Worm (Caenorhabditis elegans) whole organism, L1 larva: Measurements from ENCODE around the gene srg-4.
A peak's percentile ranks its signal among the peaks of the same experiment; 100 is the strongest.

Source experiments
- C16A3.4 ChIP-seq: fragments of 150-350 bp; optimal IDR thresholded peaks from 2 replicates; lab custom pipeline; 2014; ENCODE audit warnings: missing biosample characterization, missing genetic modification characterization
- C34B4.2 ChIP-seq: sonication (generic microtip); optimal IDR thresholded peaks from 2 replicates; lab custom pipeline; 2017; ENCODE audit warnings: mild to moderate bottlenecking, missing genetic modification characterization, missing compliant biosample characterization
- aha-1 ChIP-seq: fragments of 150-350 bp; optimal IDR thresholded peaks from 2 replicates; lab custom pipeline; 2014; ENCODE audit warnings: missing biosample characterization, missing genetic modification characterization
- alr-1 ChIP-seq: fragments of 200-800 bp; sonication (Bioruptor generic); optimal IDR thresholded peaks from 2 replicates; lab custom pipeline; 2018; ENCODE audit warnings: borderline replicate concordance, mild to moderate bottlenecking, missing genetic modification characterization, missing compliant biosample characterization
- blmp-1 ChIP-seq: fragments of 150-350 bp; optimal IDR thresholded peaks from 2 replicates; lab custom pipeline; 2014; ENCODE audit warnings: missing biosample characterization, missing genetic modification characterization
- ceh-82 ChIP-seq, 3 experiments: fragments of 150-350 bp in 1 of 3; sonication (generic microtip) in 2 of 3; optimal IDR thresholded peaks; 2 replicates each; lab custom pipeline; 2014 to 2017; ENCODE audit warnings: missing biosample characterization in 3 of 3, missing genetic modification characterization in 3 of 3
- ceh-88 ChIP-seq: fragments of 200-800 bp; sonication (Bioruptor generic); IDR thresholded peaks from 2 replicates; pipeline ENCODE4 v1.3.6; 2022; ENCODE audit warnings: missing genetic modification characterization, missing compliant biosample characterization
- ceh-90 ChIP-seq: sonication (generic microtip); optimal IDR thresholded peaks from 2 replicates; lab custom pipeline; 2016; ENCODE audit warnings: missing genetic modification characterization, missing compliant biosample characterization
- dpl-1 ChIP-seq, 3 experiments: fragments of 150-350 bp in 2 of 3; sonication (generic microtip) in 1 of 3; optimal IDR thresholded peaks; 2 replicates each; lab custom pipeline; 2014 to 2017; ENCODE audit warnings: missing biosample characterization in 3 of 3, missing genetic modification characterization in 3 of 3, missing genetic modification reagents in 3 of 3
- dsc-1 ChIP-seq: sonication (generic microtip); optimal IDR thresholded peaks from 2 replicates; lab custom pipeline; 2016; ENCODE audit warnings: mild to moderate bottlenecking, missing genetic modification characterization, missing compliant biosample characterization
- efl-1 ChIP-seq, 4 experiments: fragments of 150-350 bp; optimal IDR thresholded peaks in 3 of 4; peaks in 1 of 4; 1 replicate in 1 of 4; 2 replicates in 3 of 4; lab custom pipeline; 2014; ENCODE audit warnings: missing biosample characterization in 2 of 4, missing genetic modification characterization in 2 of 4, missing genetic modification reagents in 2 of 4
- egl-13 ChIP-seq: sonication (generic microtip); optimal IDR thresholded peaks from 2 replicates; lab custom pipeline; 2016; ENCODE audit warnings: missing genotype, missing genetic modification reagents, missing genetic modification characterization, missing compliant biosample characterization
- egl-27 ChIP-seq, 2 experiments: fragments of 150-350 bp in 1 of 2; sonication (generic microtip); optimal IDR thresholded peaks; 3 replicates each; lab custom pipeline; 2017 to 2018; ENCODE audit warnings: missing biosample characterization in 2 of 2, missing genetic modification characterization in 2 of 2, missing genetic modification reagents in 2 of 2
- elt-2 ChIP-seq: sonication (generic microtip); optimal IDR thresholded peaks from 2 replicates; lab custom pipeline; 2016; ENCODE audit warnings: missing genetic modification characterization, mild to moderate bottlenecking, inconsistent platforms, missing compliant biosample characterization, missing genetic modification reagents
- fkh-4 ChIP-seq: sonication (generic microtip); optimal IDR thresholded peaks from 2 replicates; lab custom pipeline; 2016; ENCODE audit warnings: missing compliant biosample characterization, missing genetic modification characterization, borderline replicate concordance
- isw-1 ChIP-seq: fragments of 200-800 bp; sonication (Bioruptor generic); IDR thresholded peaks from 2 replicates; pipeline ENCODE4 v1.3.6; 2022; ENCODE audit warnings: missing genetic modification characterization, missing compliant biosample characterization
- lin-13 ChIP-seq: fragments of 150-350 bp; optimal IDR thresholded peaks from 2 replicates; lab custom pipeline; 2014; ENCODE audit warnings: missing biosample characterization, missing genetic modification reagents, missing genetic modification characterization
- lin-35 ChIP-seq, 2 experiments: fragments of 150-350 bp; optimal IDR thresholded peaks; 2 replicates each; lab custom pipeline; 2014; ENCODE audit warnings: missing biosample characterization in 2 of 2, missing genetic modification characterization in 2 of 2, missing genetic modification reagents in 2 of 2
- lir-3 ChIP-seq: sonication (generic microtip); optimal IDR thresholded peaks from 2 replicates; lab custom pipeline; 2016; ENCODE audit warnings: mild to moderate bottlenecking, missing genetic modification characterization, moderate library complexity, missing compliant biosample characterization; ENCODE audit not compliant: poor library complexity
- mab-9 ChIP-seq: fragments of 200-800 bp; sonication (Bioruptor generic); IDR thresholded peaks from 2 replicates; pipeline ENCODE4 v1.3.6; 2022; ENCODE audit warnings: missing genetic modification reagents, missing genetic modification characterization, missing compliant biosample characterization
- mdl-1 ChIP-seq, 2 experiments: fragments of 150-350 bp; optimal IDR thresholded peaks; 2 replicates each; lab custom pipeline; 2014 to 2017; ENCODE audit warnings: missing biosample characterization in 2 of 2, missing genetic modification characterization in 2 of 2, inconsistent platforms in 1 of 2
- nhr-11 ChIP-seq: fragments of 150-350 bp; optimal IDR thresholded peaks from 2 replicates; lab custom pipeline; 2014; ENCODE audit warnings: missing biosample characterization, missing genetic modification characterization
- nhr-12 ChIP-seq: sonication (generic microtip); optimal IDR thresholded peaks from 2 replicates; lab custom pipeline; 2017; ENCODE audit warnings: missing biosample characterization, missing genetic modification characterization
- nhr-19 ChIP-seq: fragments of 200-800 bp; sonication (Bioruptor generic); conservative IDR thresholded peaks from 2 replicates; pipeline ENCODE4 v1.3.6; 2022; ENCODE audit warnings: missing genetic modification characterization, missing compliant biosample characterization
- nhr-20 ChIP-seq: sonication (generic microtip); optimal IDR thresholded peaks from 2 replicates; lab custom pipeline; 2016; ENCODE audit warnings: mild to moderate bottlenecking, missing genetic modification characterization, missing compliant biosample characterization
- nhr-28 ChIP-seq: fragments of 150-350 bp; optimal IDR thresholded peaks from 2 replicates; lab custom pipeline; 2014; ENCODE audit warnings: missing biosample characterization, missing genetic modification characterization
- nhr-71 ChIP-seq: sonication (generic microtip); optimal IDR thresholded peaks from 2 replicates; lab custom pipeline; 2016; ENCODE audit warnings: mild to moderate bottlenecking, missing genetic modification characterization, moderate library complexity, missing compliant biosample characterization
- pag-3 ChIP-seq: sonication (generic microtip); optimal IDR thresholded peaks from 2 replicates; lab custom pipeline; 2017; ENCODE audit warnings: missing genetic modification characterization, mild to moderate bottlenecking, missing compliant biosample characterization, antibody characterized with exemption, borderline replicate concordance; ENCODE audit not compliant: insufficient read depth
- rnt-1 ChIP-seq: sonication (generic microtip); optimal IDR thresholded peaks from 2 replicates; lab custom pipeline; 2016; ENCODE audit warnings: mild to moderate bottlenecking, missing genetic modification characterization, moderate library complexity, missing compliant biosample characterization
- snpc-4 ChIP-seq: fragments of 150-350 bp; optimal IDR thresholded peaks from 2 replicates; lab custom pipeline; 2014; ENCODE audit warnings: missing biosample characterization, missing genetic modification characterization
- sox-4 ChIP-seq: sonication (generic microtip); optimal IDR thresholded peaks from 2 replicates; lab custom pipeline; 2016; ENCODE audit warnings: missing genetic modification characterization, missing compliant biosample characterization
- tbx-2 ChIP-seq: sonication (generic microtip); optimal IDR thresholded peaks from 2 replicates; lab custom pipeline; 2016; ENCODE audit warnings: missing genetic modification characterization, missing compliant biosample characterization
- vab-15 ChIP-seq: sonication (generic microtip); optimal IDR thresholded peaks from 2 replicates; lab custom pipeline; 2017; ENCODE audit warnings: missing genotype, mild to moderate bottlenecking, missing genetic modification characterization, missing compliant biosample characterization
- xbp-1 ChIP-seq: sonication (generic microtip); optimal IDR thresholded peaks from 2 replicates; lab custom pipeline; 2016; ENCODE audit warnings: missing genetic modification characterization, missing compliant biosample characterization
- ztf-11 ChIP-seq, 2 experiments: sonication (generic microtip); optimal IDR thresholded peaks; 2 replicates each; lab custom pipeline; 2016 to 2017; ENCODE audit warnings: missing genetic modification characterization in 2 of 2, missing biosample characterization in 1 of 2, missing compliant biosample characterization in 1 of 2
- ztf-4 ChIP-seq: fragments of 150-350 bp; optimal IDR thresholded peaks from 2 replicates; lab custom pipeline; 2014; ENCODE audit warnings: missing biosample characterization, missing genetic modification characterization

srg-4 gene

DNA sequence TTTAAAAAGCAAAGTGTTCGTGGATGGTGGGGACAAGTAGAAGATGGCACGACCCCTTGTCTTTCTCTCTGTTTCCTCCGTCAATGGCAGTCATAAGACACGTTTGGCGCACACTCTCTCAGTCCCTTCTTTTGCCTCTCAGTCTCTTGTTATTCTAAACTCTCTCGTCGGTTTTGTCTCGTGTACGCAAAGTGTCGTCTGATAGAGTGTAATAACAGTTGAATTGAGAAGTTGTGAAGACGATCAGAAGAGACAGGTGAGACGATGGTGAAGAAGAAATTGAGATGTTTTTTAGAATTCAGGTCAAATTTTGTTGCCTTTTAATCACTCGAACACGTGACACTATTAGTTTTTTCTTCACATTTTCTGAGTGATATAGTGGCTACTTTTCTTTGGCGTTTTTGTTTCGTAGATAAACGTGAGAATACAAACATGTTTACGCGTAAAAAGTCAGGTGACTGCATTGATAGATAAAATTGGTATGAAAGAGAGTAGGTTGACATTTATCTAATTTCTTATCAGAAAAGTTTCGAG, 41.3 kb upstream of the srg-4 start, which contains the start of gene F47D12.9 (continued):
- peak; percentile 78 to 84 for TF ChIP-seq lin-35 (GFP tag; optimal IDR thresholded peaks at IDR 0.05; lab: Kevin White, UChicago)
- TF ChIP-seq lir-3 (tag; lab: Kevin White, UChicago): no peak
- no peak for TF ChIP-seq aha-1 (tag; lab: Kevin White, UChicago)
- TF ChIP-seq C34B4.2 (tag; lab: Kevin White, UChicago): no peak
- peak; percentile 83 for TF ChIP-seq tbx-2 (tag; lab: Kevin White, UChicago)
- peak; percentile 89 for TF ChIP-seq nhr-71 (tag; lab: Kevin White, UChicago)
- peak; percentile 75 to 81 (median 78) for TF ChIP-seq dpl-1 (GFP tag; optimal IDR thresholded peaks at IDR 0.05; lab: Kevin White, UChicago)
- no peak for TF ChIP-seq ceh-90 (tag; lab: Kevin White, UChicago)
- TF ChIP-seq lin-13: peak; percentile 68
- peak; percentile 51 for TF ChIP-seq nhr-11 (tag; lab: Kevin White, UChicago)
- no peak for TF ChIP-seq snpc-4
- no peak for TF ChIP-seq nhr-12 (tag; lab: Kevin White, UChicago)
- TF ChIP-seq ztf-11 (tag; optimal IDR thresholded peaks at IDR 0.05; lab: Kevin White, UChicago): no peak
- peak; percentile 81 for TF ChIP-seq rnt-1
- TF ChIP-seq ceh-88 (GFP tag; lab: Robert Waterston, UW): peak; percentile 63
- TF ChIP-seq pag-3 (tag; lab: Kevin White, UChicago): peak; percentile 98
- TF ChIP-seq alr-1 (tag; lab: Kevin White, UChicago): no peak
- TF ChIP-seq C16A3.4 (tag; lab: Kevin White, UChicago): peak; percentile 80
- TF ChIP-seq blmp-1 (tag; lab: Kevin White, UChicago): peak; percentile 67
- peak; percentile 76 for TF ChIP-seq nhr-19 (GFP tag; lab: Robert Waterston, UW)
- peak; percentile 23 to 82 for TF ChIP-seq mdl-1 (tag; optimal IDR thresholded peaks at IDR 0.05; lab: Kevin White, UChicago)
- TF ChIP-seq xbp-1 (tag; lab: Kevin White, UChicago): peak; percentile 74
- peak; percentile 28 to 80 (median 45) for TF ChIP-seq ceh-82 (tag; optimal IDR thresholded peaks at IDR 0.05; lab: Kevin White, UChicago)
- TF ChIP-seq mab-9: no peak
- TF ChIP-seq sox-4 (tag; lab: Kevin White, UChicago): no peak
- TF ChIP-seq nhr-28 (tag; lab: Kevin White, UChicago): no peak
- no peak for TF ChIP-seq fkh-4 (tag; lab: Kevin White, UChicago)
- no peak for TF ChIP-seq egl-13 (tag; lab: Kevin White, UChicago)
- peak; percentile 23 for TF ChIP-seq vab-15 (tag; lab: Kevin White, UChicago)
- no peak for TF ChIP-seq dsc-1
- TF ChIP-seq isw-1: peak; percentile 67

- no peak for TF ChIP-seq efl-1 (optimal IDR thresholded peaks at IDR 0.05; lab: Kevin White, UChicago)
- peak in 1 of 2 experiments; percentile 56 for TF ChIP-seq efl-1 (GFP tag; optimal IDR thresholded peaks at IDR 0.05 in 1 of 2; lab: Kevin White, UChicago)
- no peak for TF ChIP-seq C16A3.4 (tag; lab: Kevin White, UChicago)
Measured at ce11 chrIII:6300297-6300696, 38.4 kb upstream of the srg-4 start.

ce11 chrIII:6298131-6298530, 36.2 kb upstream of the srg-4 start, which contains the start of gene F47D12.3:
F47D12.3 (plus strand) TSS chrIII:6298461.
- TF ChIP-seq egl-27 (tag; optimal IDR thresholded peaks at IDR 0.05; lab: Kevin White, UChicago): no peak
- TF ChIP-seq elt-2 (tag; lab: Kevin White, UChicago): no peak
- TF ChIP-seq tbx-2 (tag; lab: Kevin White, UChicago): no peak
- TF ChIP-seq snpc-4: no peak
- no peak for TF ChIP-seq ztf-4 (tag; lab: Kevin White, UChicago)
- TF ChIP-seq mdl-1 (tag; optimal IDR thresholded peaks at IDR 0.05; lab: Kevin White, UChicago): no peak
- no peak for TF ChIP-seq nhr-28 (tag; lab: Kevin White, UChicago)
- TF ChIP-seq nhr-20 (tag; lab: Kevin White, UChicago): no peak
